Worm (Caenorhabditis elegans): Measurements from ENCODE around the gene chd-3.

ce11 chrX:12846043-12846442, 6.4 kb downstream of the chd-3 start, which contains the start of gene C52G5.3:
- TF ChIP-seq mef-2 (tag; optimal IDR thresholded peaks at IDR 0.05) = no peak
- no peak for TF ChIP-seq lin-39 (tag; optimal IDR thresholded peaks at IDR 0.05)
- no peak for TF ChIP-seq skn-1 (tag; optimal IDR thresholded peaks at IDR 0.05)

Measured in whole organism, L1 larva.